Fruit fly (Drosophila melanogaster) whole organism, embryonic: ENCODE measurements around the gene sing.
A peak's percentile ranks its signal among the peaks of the same experiment; 100 is the strongest.

Source experiments
- B-H2 ChIP-seq: fragments of 200-800 bp; sonication (Bioruptor generic); optimal IDR thresholded peaks from 2 replicates; lab custom pipeline; 2018; ENCODE audit warnings: missing biosample characterization, mild to moderate bottlenecking, missing genetic modification characterization
- BEAF-32 ChIP-seq: fragments of 200-800 bp; sonication (Bioruptor generic); optimal IDR thresholded peaks from 3 replicates; lab custom pipeline; 2017; ENCODE audit warnings: missing biosample characterization, missing genetic modification characterization, mild to moderate bottlenecking, moderate library complexity, missing genetic modification reagents
- CG11504 ChIP-seq: fragments of 200-800 bp; sonication (Bioruptor generic); optimal IDR thresholded peaks from 3 replicates; lab custom pipeline; 2019; ENCODE audit warnings: missing biosample characterization, mild to moderate bottlenecking, missing genetic modification characterization, moderate library complexity
- CG12219 ChIP-seq: fragments of 200-800 bp; sonication (Bioruptor generic); optimal IDR thresholded peaks from 3 replicates; lab custom pipeline; 2018; ENCODE audit warnings: missing biosample characterization, mild to moderate bottlenecking, missing genetic modification characterization
- CG1832 ChIP-seq: fragments of 200-800 bp; sonication (Bioruptor generic); optimal IDR thresholded peaks from 2 replicates; lab custom pipeline; 2017; ENCODE audit warnings: missing biosample characterization, mild to moderate bottlenecking, missing genetic modification characterization, inconsistent platforms
- CG34224 ChIP-seq: fragments of 200-800 bp; sonication (Bioruptor generic); IDR thresholded peaks from 3 replicates; pipeline ENCODE4 v1.3.6; 2022; ENCODE audit warnings: missing biosample characterization, missing genetic modification characterization; ENCODE audit not compliant: partially characterized antibody
- CG4707 ChIP-seq: fragments of 200-800 bp; sonication (Bioruptor generic); optimal IDR thresholded peaks from 2 replicates; lab custom pipeline; 2018; ENCODE audit warnings: missing biosample characterization, mild to moderate bottlenecking, missing genetic modification characterization, moderate library complexity
- CG8281 ChIP-seq: fragments of 200-800 bp; sonication (Bioruptor generic); optimal IDR thresholded peaks from 2 replicates; lab custom pipeline; 2018; ENCODE audit warnings: missing biosample characterization, mild to moderate bottlenecking, missing genetic modification characterization, moderate library complexity
- CG8290 ChIP-seq, 3 experiments: fragments of 200-800 bp; sonication (Bioruptor generic); optimal IDR thresholded peaks; 2 replicates each; lab custom pipeline; 2016 to 2019; ENCODE audit warnings: missing biosample characterization in 3 of 3, missing genetic modification characterization in 3 of 3, mild to moderate bottlenecking in 2 of 3, moderate library complexity in 1 of 3
- CG8359 ChIP-seq: fragments of 200-800 bp; sonication (Bioruptor generic); optimal IDR thresholded peaks from 2 replicates; lab custom pipeline; 2017; ENCODE audit warnings: missing biosample characterization, mild to moderate bottlenecking, missing genetic modification characterization, borderline replicate concordance
- CG9817 ChIP-seq: fragments of 200-800 bp; sonication (Bioruptor generic); optimal IDR thresholded peaks from 2 replicates; lab custom pipeline; 2018; ENCODE audit warnings: missing biosample characterization, mild to moderate bottlenecking, missing genetic modification characterization, moderate library complexity
- CTCF ChIP-seq: fragments of 200-800 bp; sonication (Bioruptor generic); optimal IDR thresholded peaks from 2 replicates; lab custom pipeline; 2017; ENCODE audit warnings: missing biosample characterization, mild to moderate bottlenecking, missing genetic modification characterization, moderate library complexity
- CkIIα-i1 ChIP-seq: fragments of 200-800 bp; sonication (Bioruptor generic); IDR thresholded peaks from 2 replicates; pipeline ENCODE4 v1.3.6; 2022; ENCODE audit warnings: missing biosample characterization, missing genetic modification characterization
- ERR ChIP-seq: fragments of 200-800 bp; sonication (Bioruptor generic); optimal IDR thresholded peaks from 2 replicates; lab custom pipeline; 2016; ENCODE audit warnings: missing biosample characterization, missing genetic modification characterization
- Ets65A ChIP-seq: fragments of 200-800 bp; sonication (Bioruptor generic); peaks from one replicate; lab custom pipeline; 2016; ENCODE audit warnings: missing biosample characterization, missing genetic modification characterization
- Ets97D ChIP-seq: fragments of 200-800 bp; sonication (Bioruptor generic); optimal IDR thresholded peaks from 3 replicates; lab custom pipeline; 2016; ENCODE audit warnings: missing biosample characterization, missing genetic modification characterization
- H2.0 ChIP-seq: fragments of 200-800 bp; sonication (Bioruptor generic); IDR thresholded peaks from 2 replicates; pipeline ENCODE4 v1.3.6; 2022; ENCODE audit warnings: missing biosample characterization, missing genetic modification characterization
- HHEX ChIP-seq: fragments of 200-800 bp; sonication (Bioruptor generic); optimal IDR thresholded peaks from 3 replicates; lab custom pipeline; 2017; ENCODE audit warnings: missing biosample characterization, mild to moderate bottlenecking, missing genetic modification characterization, missing genetic modification reagents
- HLH3B ChIP-seq: fragments of 200-800 bp; sonication (Bioruptor generic); IDR thresholded peaks from 2 replicates; pipeline ENCODE4 v1.3.6; 2022; ENCODE audit warnings: missing biosample characterization, missing genetic modification characterization
- HmgD ChIP-seq: fragments of 200-800 bp; sonication (Bioruptor generic); optimal IDR thresholded peaks from 3 replicates; lab custom pipeline; 2016; ENCODE audit warnings: missing biosample characterization, missing genetic modification characterization
- HmgZ ChIP-seq: fragments of 200-800 bp; sonication (Bioruptor generic); optimal IDR thresholded peaks from 2 replicates; lab custom pipeline; 2018; ENCODE audit warnings: missing biosample characterization, mild to moderate bottlenecking, missing genetic modification characterization
- Hr51 ChIP-seq, 2 experiments: fragments of 200-800 bp; sonication (Bioruptor generic); optimal IDR thresholded peaks; 2 replicates in 1 of 2; 3 replicates in 1 of 2; lab custom pipeline; 2016 to 2018; ENCODE audit warnings: missing biosample characterization in 2 of 2, missing genetic modification characterization in 2 of 2, mild to moderate bottlenecking in 1 of 2, moderate library complexity in 1 of 2
- MBD-R2 ChIP-seq: fragments of 200-800 bp; sonication (Bioruptor generic); IDR thresholded peaks from 2 replicates; pipeline ENCODE4 v1.3.6; 2022; ENCODE audit warnings: missing biosample characterization, missing genetic modification characterization
- Med ChIP-seq: fragments of 200-800 bp; sonication (Bioruptor generic); peaks from one replicate; lab custom pipeline; 2016; ENCODE audit warnings: missing biosample characterization, missing genetic modification characterization, mild to moderate bottlenecking, inconsistent platforms, moderate library complexity
- NfI ChIP-seq: fragments of 200-800 bp; sonication (Bioruptor generic); optimal IDR thresholded peaks from 3 replicates; lab custom pipeline; 2018; ENCODE audit warnings: missing biosample characterization, mild to moderate bottlenecking, missing genetic modification characterization, moderate library complexity
- Rfx ChIP-seq: fragments of 200-800 bp; sonication (Bioruptor generic); IDR thresholded peaks from 2 replicates; pipeline ENCODE4 v1.3.6; 2022; ENCODE audit warnings: missing biosample characterization, missing genetic modification characterization
- Sox102F ChIP-seq: fragments of 200-800 bp; sonication (Bioruptor generic); optimal IDR thresholded peaks from 2 replicates; lab custom pipeline; 2018; ENCODE audit warnings: missing biosample characterization, mild to moderate bottlenecking, missing genetic modification characterization, moderate library complexity
- Tbp ChIP-seq: fragments of >200 bp; optimal IDR thresholded peaks from 2 replicates; lab custom pipeline; 2018; ENCODE audit warnings: missing biosample characterization, missing genetic modification characterization
- Usf ChIP-seq: fragments of 200-800 bp; sonication (Bioruptor generic); optimal IDR thresholded peaks from 2 replicates; lab custom pipeline; 2017; ENCODE audit warnings: missing genotype, missing biosample characterization, missing genetic modification characterization
- aop ChIP-seq: fragments of 200-800 bp; sonication (Bioruptor generic); IDR thresholded peaks from 2 replicates; pipeline ENCODE4 v1.3.6; 2022; ENCODE audit warnings: missing biosample characterization, missing genetic modification characterization
- caup ChIP-seq: fragments of 200-800 bp; sonication (Bioruptor generic); optimal IDR thresholded peaks from 3 replicates; lab custom pipeline; 2017; ENCODE audit warnings: missing biosample characterization, mild to moderate bottlenecking, missing genetic modification characterization, moderate library complexity; ENCODE audit not compliant: severe bottlenecking
- chm ChIP-seq: fragments of 200-800 bp; sonication (Bioruptor generic); IDR thresholded peaks from 2 replicates; pipeline ENCODE4 v1.3.6; 2022; ENCODE audit warnings: missing biosample characterization, missing genetic modification characterization
- crol ChIP-seq: fragments of 200-800 bp; sonication (Bioruptor generic); IDR thresholded peaks from 2 replicates; pipeline ENCODE4 v1.3.6; 2022; ENCODE audit warnings: missing biosample characterization, missing genetic modification characterization
- dpn ChIP-seq, 2 experiments: fragments of 200-800 bp; sonication (Bioruptor generic); optimal IDR thresholded peaks; 3 replicates each; lab custom pipeline; 2016; ENCODE audit warnings: missing biosample characterization in 2 of 2, missing genetic modification characterization in 2 of 2
- ftz-f1 ChIP-seq: fragments of 200-800 bp; sonication (Bioruptor generic); optimal IDR thresholded peaks from 2 replicates; lab custom pipeline; 2016; ENCODE audit warnings: missing biosample characterization, missing genetic modification characterization
- gro ChIP-seq: fragments of 200-800 bp; sonication (Bioruptor generic); optimal IDR thresholded peaks from 2 replicates; lab custom pipeline; 2016; ENCODE audit warnings: missing biosample characterization, missing genetic modification characterization
- hbn ChIP-seq: fragments of 200-800 bp; sonication (Bioruptor generic); IDR thresholded peaks from 2 replicates; pipeline ENCODE4 v1.3.6; 2022; ENCODE audit warnings: missing biosample characterization, missing genetic modification characterization; ENCODE audit not compliant: partially characterized antibody
- insv ChIP-seq, 2 experiments: fragments of 200-800 bp; sonication (Bioruptor generic); optimal IDR thresholded peaks; 3 replicates each; lab custom pipeline; 2016 to 2018; ENCODE audit warnings: missing biosample characterization in 2 of 2, missing genetic modification characterization in 2 of 2
- mam ChIP-seq: fragments of 200-800 bp; sonication (Bioruptor generic); optimal IDR thresholded peaks from 3 replicates; lab custom pipeline; 2016; ENCODE audit warnings: missing biosample characterization, missing genetic modification characterization
- peb ChIP-seq: fragments of 200-800 bp; sonication (Bioruptor generic); IDR thresholded peaks from 2 replicates; pipeline ENCODE4 v1.3.6; 2022; ENCODE audit warnings: missing biosample characterization, missing genetic modification characterization
- phol ChIP-seq: fragments of 200-800 bp; sonication (Bioruptor generic); optimal IDR thresholded peaks from 3 replicates; lab custom pipeline; 2018; ENCODE audit warnings: missing biosample characterization, mild to moderate bottlenecking, missing genetic modification characterization, moderate library complexity
- row ChIP-seq: fragments of 200-800 bp; sonication (Bioruptor generic); IDR thresholded peaks from 3 replicates; pipeline ENCODE4 v1.3.6; 2022; ENCODE audit warnings: missing biosample characterization, missing genetic modification characterization
- run ChIP-seq: fragments of 200-800 bp; sonication (Bioruptor generic); optimal IDR thresholded peaks from 3 replicates; lab custom pipeline; 2018; ENCODE audit warnings: missing biosample characterization, mild to moderate bottlenecking, missing genetic modification characterization
- sens ChIP-seq: fragments of 200-800 bp; sonication (Bioruptor generic); peaks from one replicate; lab custom pipeline; 2016; ENCODE audit warnings: missing biosample characterization, missing genetic modification characterization
- ssp ChIP-seq: fragments of 200-800 bp; sonication (Bioruptor generic); IDR thresholded peaks from 2 replicates; pipeline ENCODE4 v1.3.6; 2022; ENCODE audit warnings: missing biosample characterization, missing genetic modification characterization
- stwl ChIP-seq: fragments of 200-800 bp; sonication (Bioruptor generic); optimal IDR thresholded peaks from 3 replicates; lab custom pipeline; 2018; ENCODE audit warnings: missing biosample characterization, mild to moderate bottlenecking, missing genetic modification characterization, moderate library complexity
- trem ChIP-seq: fragments of 200-800 bp; optimal IDR thresholded peaks from 3 replicates; lab custom pipeline; 2019; ENCODE audit warnings: missing biosample characterization, mild to moderate bottlenecking, missing genetic modification characterization, moderate library complexity
- unpg ChIP-seq: fragments of 200-800 bp; sonication (Bioruptor generic); optimal IDR thresholded peaks from 3 replicates; lab custom pipeline; 2018; ENCODE audit warnings: missing biosample characterization, mild to moderate bottlenecking, missing genetic modification characterization, moderate library complexity
- vvl ChIP-seq: fragments of 200-800 bp; sonication (Bioruptor generic); IDR thresholded peaks from 2 replicates; pipeline ENCODE4 v1.3.6; 2022; ENCODE audit warnings: missing biosample characterization, missing genetic modification characterization
- wor ChIP-seq: fragments of 200-800 bp; sonication (Bioruptor generic); IDR thresholded peaks from 2 replicates; pipeline ENCODE4 v1.3.6; 2022; ENCODE audit warnings: missing biosample characterization, missing genetic modification characterization

sing gene

DNA sequence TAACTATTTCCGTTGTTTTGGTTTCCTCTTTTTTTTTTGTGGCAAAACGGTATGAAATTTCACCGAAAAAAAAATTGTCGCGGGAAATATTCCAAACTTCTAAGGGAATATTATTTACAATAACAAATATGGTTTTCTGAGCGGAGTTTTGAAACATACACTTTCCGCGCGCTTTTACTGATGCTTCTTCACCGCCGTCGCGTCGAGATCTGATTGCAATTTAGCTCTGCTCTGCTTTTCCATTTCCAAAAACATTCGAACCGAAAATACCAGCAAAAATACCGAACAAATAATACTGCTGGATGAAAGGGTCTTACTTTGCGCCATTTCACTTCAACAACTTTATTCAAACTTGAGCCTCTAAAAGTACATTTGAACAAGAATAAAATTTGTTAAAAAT, 15.9 kb downstream of the sing start, which contains the start of gene Septin4 (continued):
- TF ChIP-seq CG8359, result no peak
- TF ChIP-seq trem (tag; lab: Kevin White, UChicago), result no peak
- no peak for TF ChIP-seq CG1832 (GFP tag; lab: Kevin White, UChicago)
- no peak for TF ChIP-seq B-H2
- peak; percentile 56 for TF ChIP-seq Med
- no peak for TF ChIP-seq Tbp (GFP tag; lab: Kevin White, UChicago)
- TF ChIP-seq CG12219 (GFP tag; lab: Kevin White, UChicago), result no peak
- TF ChIP-seq chm, result peak; percentile 48; the same call in 1 of the 2 replicates
- TF ChIP-seq dpn (GFP tag; optimal IDR thresholded peaks at IDR 0.05; lab: Kevin White, UChicago), result no peak
- peak; percentile 14 for TF ChIP-seq stwl (tag; lab: Kevin White, UChicago)
- TF ChIP-seq unpg, result no peak
- TF ChIP-seq insv (GFP tag; optimal IDR thresholded peaks at IDR 0.05; lab: Kevin White, UChicago), result no peak
- no peak for TF ChIP-seq ftz-f1
- no peak for TF ChIP-seq crol (GFP tag; lab: Robert Waterston, UW)
- no peak for TF ChIP-seq hbn (GFP tag; lab: Robert Waterston, UW)

DNA sequence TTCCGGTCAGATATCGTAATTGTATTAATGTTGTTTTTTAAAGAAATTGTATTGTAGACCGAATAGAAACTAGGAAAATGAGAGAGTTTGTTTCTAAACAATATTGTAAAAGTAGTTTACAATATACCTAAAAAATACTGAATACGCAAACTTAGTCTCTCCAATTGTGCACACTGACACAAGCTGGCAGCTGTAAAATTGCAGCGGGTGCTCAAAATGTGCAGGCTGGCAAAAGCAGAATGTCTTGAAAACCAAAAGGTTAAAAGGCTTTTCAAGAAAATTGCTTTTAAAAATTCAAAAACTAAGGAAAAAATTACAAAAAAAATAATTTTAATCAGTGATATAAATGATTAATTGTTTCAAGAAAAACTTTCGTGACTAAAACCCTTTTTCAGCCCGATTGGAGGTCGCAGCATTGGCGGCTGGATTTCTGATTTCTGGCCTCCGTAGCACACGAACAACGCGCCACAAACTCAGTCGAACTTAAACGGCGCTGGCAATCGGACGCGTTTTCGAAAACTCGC, 16.6 kb downstream of the sing start, which contains the start of gene CG4678:
TSS of gene CG4678 (plus strand) at position 474 of the 524 bp plus-strand sequence.
- peak in 1 of 2 experiments; percentile 12 for TF ChIP-seq Hr51 (GFP tag; optimal IDR thresholded peaks at IDR 0.05; lab: Kevin White, UChicago)
- TF ChIP-seq HmgZ (tag; lab: Kevin White, UChicago), result peak; percentile 20
- TF ChIP-seq CG8281 (tag; lab: Kevin White, UChicago), result no peak
- TF ChIP-seq phol (tag; lab: Kevin White, UChicago), result peak; percentile 19
- no peak for TF ChIP-seq Usf (GFP tag; lab: Kevin White, UChicago)
- TF ChIP-seq Ets97D, result peak; percentile 52
- TF ChIP-seq CG34224 (GFP tag; lab: Robert Waterston, UW), result no peak
- no peak for TF ChIP-seq wor (GFP tag; lab: Robert Waterston, UW)
- TF ChIP-seq Ets65A (GFP tag; lab: Kevin White, UChicago), result peak; percentile 93
- peak; percentile 51 for TF ChIP-seq CG11504 (tag; lab: Kevin White, UChicago)
- no peak for TF ChIP-seq HHEX
- TF ChIP-seq row, result 0 out of 3 replicates have a peak, but pooled peaks have one; percentile 20
- peak; percentile 35; the same call in 1 of the 2 replicates for TF ChIP-seq MBD-R2 (GFP tag; lab: Robert Waterston, UW)
- TF ChIP-seq CG8290 (GFP tag; optimal IDR thresholded peaks at IDR 0.05; lab: Kevin White, UChicago), result no peak
- TF ChIP-seq CG8290 (tag; optimal IDR thresholded peaks at IDR 0.05; lab: Kevin White, UChicago), result peak in 1 of 2 experiments; percentile 3
- TF ChIP-seq CTCF (GFP tag; lab: Kevin White, UChicago), result peak; percentile 56
- TF ChIP-seq peb, result no peak
- TF ChIP-seq caup (GFP tag; lab: Kevin White, UChicago), result no peak
- no peak for TF ChIP-seq NfI (GFP tag; lab: Kevin White, UChicago)
- peak; percentile 1 for TF ChIP-seq mam (GFP tag; lab: Kevin White, UChicago)
- TF ChIP-seq vvl (GFP tag; lab: Robert Waterston, UW), result no peak
- no peak for TF ChIP-seq CG9817 (tag; lab: Kevin White, UChicago)
- no peak for TF ChIP-seq gro (GFP tag; lab: Kevin White, UChicago)
- no peak for TF ChIP-seq aop (GFP tag; lab: Robert Waterston, UW)
- no peak for TF ChIP-seq CG4707 (GFP tag; lab: Kevin White, UChicago)
- no peak for TF ChIP-seq run
- TF ChIP-seq H2.0 (GFP tag; lab: Robert Waterston, UW), result no peak
- no peak for TF ChIP-seq ERR (GFP tag; lab: Kevin White, UChicago)
- TF ChIP-seq Rfx (GFP tag; lab: Robert Waterston, UW), result peak; percentile 26; the same call in 1 of the 2 replicates
- no peak for TF ChIP-seq insv (GFP tag; optimal IDR thresholded peaks at IDR 0.05; lab: Kevin White, UChicago)
- TF ChIP-seq Sox102F (GFP tag; lab: Kevin White, UChicago), result no peak
- no peak for TF ChIP-seq CkIIα-i1
- TF ChIP-seq ssp (GFP tag; lab: Robert Waterston, UW), result peak; percentile 31; the same call in 1 of the 2 replicates
- TF ChIP-seq HmgD, result peak; percentile 43
- TF ChIP-seq BEAF-32 (GFP tag; lab: Kevin White, UChicago), result peak; percentile 28
- peak; percentile 73 for TF ChIP-seq sens
- no peak for TF ChIP-seq HLH3B (GFP tag; lab: Robert Waterston, UW)
